Worm (Caenorhabditis elegans): ENCODE results near the gene swsn-4.

DNA sequence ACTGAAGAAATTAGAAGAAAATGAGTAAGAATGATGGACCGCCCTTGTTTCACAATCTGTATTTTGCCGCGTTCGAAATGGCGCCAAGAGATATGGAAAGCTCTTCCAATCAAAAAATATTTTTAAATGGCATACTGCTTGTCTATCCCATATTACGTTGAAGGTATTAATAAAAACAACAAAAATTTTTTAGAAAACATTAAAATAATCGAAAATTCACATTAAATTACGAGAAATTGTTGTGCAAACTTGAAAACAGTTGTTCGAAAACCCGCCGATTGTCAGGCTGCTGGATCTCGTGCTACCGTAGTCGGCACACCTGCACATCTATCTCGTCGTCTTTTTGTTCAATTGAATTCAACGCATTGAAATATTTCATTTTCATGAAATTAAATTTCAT is 42.2 kb upstream of the swsn-4 start, which contains the start of gene klc-1:
- TF ChIP-seq zip-11 (GFP tag; IDR thresholded peaks at IDR 0.05) = no peak
- TF ChIP-seq ztf-11 (tag; optimal IDR thresholded peaks at IDR 0.05) = no peak
- TF ChIP-seq unc-39 (tag; optimal IDR thresholded peaks at IDR 0.05) = no peak
- no peak for TF ChIP-seq snpc-4 (tag; optimal IDR thresholded peaks at IDR 0.05)
- TF ChIP-seq nhr-28 (tag; optimal IDR thresholded peaks at IDR 0.05) = no peak
